Fruit fly (Drosophila melanogaster) Kc167 (cell line): ENCODE measurements around the gene CG17777.

ENCODE experiments used
- Myc ChIP-seq: fragments of >200 bp; optimal IDR thresholded peaks from 2 replicates; lab custom pipeline; 2017; ENCODE audit warnings: missing external identifiers
- Sin3A ChIP-seq: fragments of >200 bp; optimal IDR thresholded peaks from 2 replicates; lab custom pipeline; 2018; ENCODE audit warnings: missing external identifiers
- h ChIP-seq: fragments of >200 bp; optimal IDR thresholded peaks from 3 replicates; lab custom pipeline; 2018; ENCODE audit warnings: missing external identifiers
- insv ChIP-seq: fragments of >200 bp; optimal IDR thresholded peaks from 3 replicates; lab custom pipeline; 2018; ENCODE audit warnings: missing external identifiers
- psq ChIP-seq: fragments of >200 bp; optimal IDR thresholded peaks from 2 replicates; lab custom pipeline; 2017; ENCODE audit warnings: missing external identifiers
- ttk ChIP-seq: sonication (Bioruptor generic); optimal IDR thresholded peaks from 2 replicates; lab custom pipeline; 2017; ENCODE audit warnings: missing external identifiers

CG17777 gene

dm6 chrX:2186555-2186954 lies at the start of gene CG17777:
Gene CG17777, plus strand, starts transcription at chrX:2186855.
- TF ChIP-seq h (lab: Kevin White, UChicago) (no peak), ttk (lab: Kevin White, UChicago) (no peak), Sin3A (lab: Kevin White, UChicago) (no peak), Myc (lab: Kevin White, UChicago) (no peak), insv (lab: Kevin White, UChicago) (no peak), psq (lab: Kevin White, UChicago) (no peak)

dm6 chrX:2137587-2138341 lies 48.9 kb upstream of the CG17777 start:
- TF ChIP-seq h (lab: Kevin White, UChicago) (no peak), psq (lab: Kevin White, UChicago) (no peak), insv (lab: Kevin White, UChicago) (no peak), Myc (lab: Kevin White, UChicago) (no peak), Sin3A (lab: Kevin White, UChicago) (no peak), ttk (lab: Kevin White, UChicago) (no peak)

DNA sequence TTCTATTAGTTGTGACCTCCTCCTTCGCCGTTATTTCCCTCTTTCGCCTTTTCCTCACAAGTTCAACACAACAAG lies 48.5 kb upstream of the CG17777 start, which contains the start of gene ph-p:
ph-p (minus strand) TSS at position 30 of the 75 bp plus-strand sequence.
- TF ChIP-seq Myc (lab: Kevin White, UChicago) (no peak), Sin3A (lab: Kevin White, UChicago) (no peak), ttk (lab: Kevin White, UChicago) (no peak), psq (lab: Kevin White, UChicago) (no peak), h (lab: Kevin White, UChicago) (no peak), insv (lab: Kevin White, UChicago) (no peak)

- no peak for TF ChIP-seq h (lab: Kevin White, UChicago)
Measured at dm6 chrX:2138417-2138816, 48.2 kb upstream of the CG17777 start.

DNA sequence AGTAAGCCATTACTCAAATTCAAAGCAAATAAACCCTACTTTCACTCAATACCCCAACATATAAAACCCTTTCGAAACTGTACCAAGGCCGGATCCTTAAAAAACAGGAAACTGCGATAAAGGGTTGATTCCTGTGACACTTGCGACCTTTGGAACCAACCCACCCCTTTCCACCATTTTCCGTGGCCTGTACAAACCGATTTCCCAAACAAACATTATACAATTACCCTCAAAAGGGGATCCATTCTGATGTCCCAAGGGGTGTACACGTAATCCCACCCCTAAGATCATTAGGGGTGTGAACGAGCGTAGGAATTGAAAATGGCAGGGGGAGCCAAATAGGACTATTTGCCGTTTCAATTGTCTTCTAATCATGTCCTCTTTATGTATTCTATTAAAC lies 47.0 kb upstream of the CG17777 start:
- no peak for TF ChIP-seq h (lab: Kevin White, UChicago)
- TF ChIP-seq ttk (lab: Kevin White, UChicago): no peak
- no peak for TF ChIP-seq psq (lab: Kevin White, UChicago)
- TF ChIP-seq Myc (lab: Kevin White, UChicago): no peak

DNA sequence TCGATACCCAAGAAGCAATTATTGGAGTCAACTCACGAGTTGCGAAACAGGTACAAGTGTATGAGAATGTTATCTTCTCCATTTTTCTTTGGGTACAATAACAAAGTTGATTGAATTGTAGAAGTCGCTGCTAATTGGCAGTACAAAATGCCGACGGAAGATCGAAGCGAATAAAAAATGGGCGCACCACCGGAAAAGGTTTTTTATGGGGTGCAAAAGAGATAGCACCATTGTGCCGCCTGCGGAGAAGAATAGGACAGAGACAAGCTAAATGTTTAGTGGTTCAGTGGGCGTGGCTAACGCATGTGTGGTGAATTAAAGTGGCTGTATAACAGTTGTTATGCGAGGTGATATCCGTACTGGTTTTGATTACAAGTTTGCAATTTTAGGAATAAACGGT lies 46.2 kb upstream of the CG17777 start:
- no peak for TF ChIP-seq insv (lab: Kevin White, UChicago)
- no peak for TF ChIP-seq Sin3A (lab: Kevin White, UChicago)
- no peak for TF ChIP-seq h (lab: Kevin White, UChicago)
- no peak for TF ChIP-seq ttk (lab: Kevin White, UChicago)
- TF ChIP-seq psq (lab: Kevin White, UChicago): no peak

DNA sequence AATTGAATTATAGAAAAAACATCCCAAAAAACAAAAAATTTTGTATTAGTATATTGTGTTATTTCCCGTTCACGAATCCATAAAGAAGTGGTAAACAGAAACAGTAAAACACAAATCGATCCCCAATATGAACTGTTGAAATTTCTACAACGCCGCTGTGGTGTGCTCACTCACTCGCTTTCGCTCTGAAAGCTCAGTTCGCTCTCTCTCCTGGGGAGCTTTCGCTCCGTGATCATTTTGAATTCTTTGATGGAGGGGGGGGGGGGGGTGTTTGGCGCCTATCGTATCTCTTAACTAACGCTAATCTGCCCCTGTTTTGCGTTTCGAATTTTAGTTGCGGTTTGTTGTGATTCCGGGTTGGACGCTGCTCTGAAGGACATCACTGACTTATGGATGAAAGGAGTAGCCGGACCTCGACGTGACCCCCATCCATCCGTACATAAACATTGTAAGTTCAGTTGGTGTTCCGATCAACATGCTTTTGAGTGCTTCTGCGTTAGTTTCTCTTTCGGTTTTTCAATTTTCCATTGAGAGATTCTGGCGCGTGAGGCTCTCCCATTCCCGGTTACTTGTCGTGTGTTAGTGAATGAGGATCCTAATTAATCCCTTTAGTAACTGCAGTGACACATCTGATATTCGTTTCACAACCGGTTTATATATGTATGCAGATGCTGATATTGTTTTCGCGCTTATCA lies 45.3 kb upstream of the CG17777 start, which contains the start of gene D2hgdh:
D2hgdh (plus strand) TSS at position 331 of the 695 bp plus-strand sequence.
- no peak for TF ChIP-seq insv (lab: Kevin White, UChicago)
- TF ChIP-seq h (lab: Kevin White, UChicago): no peak
- no peak for TF ChIP-seq Myc (lab: Kevin White, UChicago)
- TF ChIP-seq Sin3A (lab: Kevin White, UChicago): no peak
- TF ChIP-seq psq (lab: Kevin White, UChicago): no peak
- no peak for TF ChIP-seq ttk (lab: Kevin White, UChicago)

DNA sequence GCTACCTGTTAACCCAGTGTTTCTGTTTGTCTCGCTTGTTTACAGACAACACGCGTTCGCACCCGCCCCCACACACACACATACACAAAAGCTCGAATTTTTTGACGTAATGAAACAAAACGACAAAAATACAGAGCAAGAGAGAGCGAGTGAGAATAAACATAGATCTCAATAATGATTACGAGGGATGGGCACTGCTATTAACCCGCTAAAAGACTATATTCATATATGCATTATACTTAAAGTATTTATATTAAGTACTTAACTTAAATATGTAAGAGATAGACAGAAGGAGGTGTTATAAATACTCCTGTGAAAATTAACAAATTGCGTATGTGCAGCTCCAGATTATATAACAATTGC lies 44.8 kb upstream of the CG17777 start:
- TF ChIP-seq Sin3A (lab: Kevin White, UChicago): no peak
- TF ChIP-seq ttk (lab: Kevin White, UChicago): no peak
- TF ChIP-seq insv (lab: Kevin White, UChicago): no peak
- TF ChIP-seq psq (lab: Kevin White, UChicago): no peak
- no peak for TF ChIP-seq Myc (lab: Kevin White, UChicago)
- TF ChIP-seq h (lab: Kevin White, UChicago): no peak

- TF ChIP-seq h (lab: Kevin White, UChicago) (no peak), ttk (lab: Kevin White, UChicago) (no peak), Sin3A (lab: Kevin White, UChicago) (no peak), psq (lab: Kevin White, UChicago) (no peak), Myc (lab: Kevin White, UChicago) (no peak), insv (lab: Kevin White, UChicago) (no peak)
Measured at dm6 chrX:2142275-2142934, 44.2 kb upstream of the CG17777 start.

dm6 chrX:2142935-2143312 lies 43.7 kb upstream of the CG17777 start:
- TF ChIP-seq Myc (lab: Kevin White, UChicago) (no peak), h (lab: Kevin White, UChicago) (no peak), Sin3A (lab: Kevin White, UChicago) (no peak), ttk (lab: Kevin White, UChicago) (no peak), psq (lab: Kevin White, UChicago) (no peak), insv (lab: Kevin White, UChicago) (no peak)

DNA sequence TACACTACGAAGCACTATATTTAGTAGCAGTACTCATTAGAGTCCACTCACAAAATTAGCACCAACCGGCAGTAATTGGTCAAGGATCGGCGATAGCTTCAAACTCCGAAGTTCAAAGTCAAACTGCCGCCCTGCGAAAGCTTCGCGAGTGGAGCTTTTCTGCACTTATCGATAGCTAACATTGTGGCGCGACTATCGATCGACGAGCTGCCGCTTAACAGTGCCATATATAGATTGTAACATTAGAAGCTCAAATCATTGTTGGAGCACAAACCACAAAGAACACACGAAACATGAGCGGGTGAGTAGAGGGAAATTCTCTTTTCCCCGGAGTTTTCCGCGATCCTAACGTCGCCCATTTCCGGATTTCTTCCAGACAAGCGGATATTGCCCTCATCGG lies 41.5 kb upstream of the CG17777 start, which contains the start of gene Pgd:
Pgd (plus strand) TSS at position 23 of the 400 bp plus-strand sequence.
- no peak for TF ChIP-seq ttk (lab: Kevin White, UChicago)
- no peak for TF ChIP-seq psq (lab: Kevin White, UChicago)
- no peak for TF ChIP-seq Sin3A (lab: Kevin White, UChicago)
